Fruit fly (Drosophila melanogaster) whole organism, prepupa: ENCODE measurements around the gene CAH7.

Source experiments
- CG11294 ChIP-seq: fragments of 200-800 bp; sonication (Bioruptor generic); IDR thresholded peaks from 2 replicates; pipeline ENCODE4 v1.3.6; 2022; ENCODE audit warnings: missing biosample characterization, missing genetic modification characterization
- CG11902 ChIP-seq: fragments of 200-800 bp; sonication (Bioruptor generic); optimal IDR thresholded peaks from 3 replicates; lab custom pipeline; 2016; ENCODE audit warnings: missing biosample characterization, missing genetic modification characterization
- CG8632 ChIP-seq: fragments of 200-800 bp; sonication (Bioruptor generic); optimal IDR thresholded peaks from 3 replicates; lab custom pipeline; 2016; ENCODE audit warnings: missing biosample characterization, missing genetic modification characterization
- Gug ChIP-seq: fragments of 200-800 bp; sonication (Bioruptor generic); IDR thresholded peaks from 2 replicates; pipeline ENCODE4 v1.3.6; 2022; ENCODE audit warnings: missing biosample characterization, missing genetic modification characterization
- Hr38 ChIP-seq: sonication (Bioruptor generic); optimal IDR thresholded peaks from 2 replicates; lab custom pipeline; 2016; ENCODE audit warnings: missing biosample characterization, missing genetic modification characterization
- Lpt ChIP-seq: fragments of 200-800 bp; sonication (Bioruptor generic); optimal IDR thresholded peaks from 3 replicates; lab custom pipeline; 2016; ENCODE audit warnings: missing biosample characterization, missing genetic modification characterization
- acj6 ChIP-seq: fragments of 200-800 bp; sonication (Bioruptor generic); optimal IDR thresholded peaks from 3 replicates; lab custom pipeline; 2016; ENCODE audit warnings: missing biosample characterization, missing genetic modification characterization
- net ChIP-seq: fragments of 200-800 bp; sonication (Bioruptor generic); optimal IDR thresholded peaks from 3 replicates; lab custom pipeline; 2016; ENCODE audit warnings: missing biosample characterization, missing genetic modification characterization
- spab ChIP-seq: fragments of 200-800 bp; sonication (Bioruptor generic); optimal IDR thresholded peaks from 2 replicates; lab custom pipeline; 2017; ENCODE audit warnings: missing biosample characterization, mild to moderate bottlenecking, missing genetic modification characterization, missing genetic modification reagents
- topi ChIP-seq: fragments of 200-800 bp; sonication (Bioruptor generic); optimal IDR thresholded peaks from 3 replicates; lab custom pipeline; 2016; ENCODE audit warnings: missing biosample characterization, missing genetic modification characterization

DNA sequence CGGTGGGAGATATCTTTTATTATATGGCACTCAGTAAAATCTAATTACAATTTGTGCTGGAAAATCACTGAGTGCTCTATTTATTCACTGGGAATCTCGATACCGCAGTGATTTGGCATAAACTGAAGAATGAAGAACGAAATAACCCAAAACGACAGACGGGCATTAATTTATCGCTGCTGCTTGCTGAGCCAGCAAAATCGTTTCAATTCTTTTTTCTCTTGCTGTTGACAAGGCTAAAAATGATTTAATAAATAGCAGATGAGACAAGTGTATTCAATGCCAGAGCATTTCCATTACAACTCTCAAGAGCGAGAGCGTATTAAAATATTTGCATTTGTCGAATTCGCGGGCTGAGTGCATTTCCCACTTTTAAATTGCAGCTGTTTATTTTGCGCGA, 3.8 kb downstream of the CAH7 start:
- TF ChIP-seq CG11294 (GFP tag; lab: Robert Waterston, UW) (no peak), Lpt (GFP tag; lab: Kevin White, UChicago) (no peak), net (GFP tag; lab: Kevin White, UChicago) (no peak), Gug (GFP tag; lab: Robert Waterston, UW) (no peak), CG11902 (GFP tag; lab: Kevin White, UChicago) (no peak), acj6 (GFP tag; lab: Kevin White, UChicago) (no peak), spab (GFP tag; lab: Kevin White, UChicago) (no peak), topi (GFP tag; lab: Kevin White, UChicago) (no peak), CG8632 (no peak), Hr38 (GFP tag; lab: Kevin White, UChicago) (no peak)
